Worm (Caenorhabditis elegans): ENCODE results near the gene eri-3.

ce11 chrII:1141720-1142574 lies 18.6 kb downstream of the eri-3 start:
- TF ChIP-seq ama-1 (optimal IDR thresholded peaks at IDR 0.05): no peak
- TF ChIP-seq ceh-36 (tag; optimal IDR thresholded peaks at IDR 0.05): no peak
- TF ChIP-seq tbx-11 (GFP tag; IDR thresholded peaks at IDR 0.05): no peak
- no peak for TF ChIP-seq tra-4 (tag; optimal IDR thresholded peaks at IDR 0.05)
- no peak for TF ChIP-seq ets-7 (tag; optimal IDR thresholded peaks at IDR 0.05)
- no peak for TF ChIP-seq flt-1 (GFP tag; IDR thresholded peaks at IDR 0.05)
- TF ChIP-seq pes-1 (GFP tag; IDR thresholded peaks at IDR 0.05): no peak
- TF ChIP-seq F13C5.2 (tag; optimal IDR thresholded peaks at IDR 0.05): no peak

All from whole organism, early embryonic.